Worm (Caenorhabditis elegans) whole organism, L2 larva: ENCODE measurements around the gene C53A3.1.
"Not testable (repeated sequence)": the region's sequence is repeated elsewhere in the genome, so short reads cannot be mapped to it uniquely, and the experiment has no call there.

Experiments used
- C34F6.9 ChIP-seq: fragments of 150-350 bp; optimal IDR thresholded peaks from 2 replicates; lab custom pipeline; 2014; ENCODE audit warnings: missing biosample characterization, missing genetic modification characterization
- F13H6.1 ChIP-seq: sonication (generic microtip); optimal IDR thresholded peaks from 2 replicates; lab custom pipeline; 2016; ENCODE audit warnings: missing genetic modification characterization, missing compliant biosample characterization
- alr-1 ChIP-seq: fragments of 150-350 bp; optimal IDR thresholded peaks from 2 replicates; lab custom pipeline; 2014; ENCODE audit warnings: missing biosample characterization, missing genetic modification characterization
- aly-2 ChIP-seq: fragments of 150-350 bp; optimal IDR thresholded peaks from 2 replicates; lab custom pipeline; 2014; ENCODE audit warnings: missing biosample characterization, missing genetic modification characterization
- ama-1 ChIP-seq: fragments of 150-350 bp; optimal IDR thresholded peaks from 2 replicates; lab custom pipeline; 2018; ENCODE audit warnings: inconsistent platforms
- ceh-16 ChIP-seq: fragments of 150-350 bp; optimal IDR thresholded peaks from 2 replicates; lab custom pipeline; 2014; ENCODE audit warnings: missing biosample characterization, missing genetic modification characterization
- ceh-82 ChIP-seq: fragments of 150-350 bp; optimal IDR thresholded peaks from 2 replicates; lab custom pipeline; 2014; ENCODE audit warnings: missing biosample characterization, missing genetic modification characterization
- crh-2 ChIP-seq: sonication (generic microtip); optimal IDR thresholded peaks from 2 replicates; lab custom pipeline; 2017; ENCODE audit warnings: missing biosample characterization, missing genetic modification characterization
- dmd-4 ChIP-seq: sonication (generic microtip); optimal IDR thresholded peaks from 2 replicates; lab custom pipeline; 2017; ENCODE audit warnings: missing biosample characterization, missing genetic modification characterization
- fos-1 ChIP-seq: fragments of 150-350 bp; optimal IDR thresholded peaks from 2 replicates; lab custom pipeline; 2014; ENCODE audit warnings: missing biosample characterization, missing genetic modification characterization
- gmeb-1 ChIP-seq: fragments of 150-350 bp; optimal IDR thresholded peaks from 2 replicates; lab custom pipeline; 2014; ENCODE audit warnings: missing biosample characterization, missing genetic modification characterization
- lin-11 ChIP-seq: fragments of 150-350 bp; sonication (generic microtip); optimal IDR thresholded peaks from 2 replicates; lab custom pipeline; 2014; ENCODE audit warnings: missing biosample characterization, missing genetic modification characterization, inconsistent platforms, mixed read lengths
- lin-13 ChIP-seq: fragments of 150-350 bp; optimal IDR thresholded peaks from 2 replicates; lab custom pipeline; 2014; ENCODE audit warnings: missing biosample characterization, missing genetic modification reagents, missing genetic modification characterization
- lin-39 ChIP-seq: fragments of 150-350 bp; optimal IDR thresholded peaks from 2 replicates; lab custom pipeline; 2014; ENCODE audit warnings: missing biosample characterization, missing genetic modification reagents, missing genetic modification characterization
- lsy-2 ChIP-seq, 2 experiments: fragments of 150-350 bp in 1 of 2; sonication (generic microtip) in 1 of 2; optimal IDR thresholded peaks; 2 replicates each; lab custom pipeline; 2014 to 2017; ENCODE audit warnings: missing biosample characterization in 2 of 2, missing genetic modification characterization in 2 of 2
- mab-5 ChIP-seq: fragments of 150-350 bp; optimal IDR thresholded peaks from 2 replicates; lab custom pipeline; 2014; ENCODE audit warnings: missing biosample characterization, missing genetic modification characterization
- nhr-10 ChIP-seq: sonication (generic microtip); optimal IDR thresholded peaks from 2 replicates; lab custom pipeline; 2017; ENCODE audit warnings: missing biosample characterization, missing genetic modification characterization
- nhr-129 ChIP-seq: fragments of 150-350 bp; optimal IDR thresholded peaks from 2 replicates; lab custom pipeline; 2014; ENCODE audit warnings: missing biosample characterization, missing genetic modification characterization
- nhr-21 ChIP-seq: fragments of 150-350 bp; optimal IDR thresholded peaks from 2 replicates; lab custom pipeline; 2014; ENCODE audit warnings: missing biosample characterization, missing genetic modification characterization
- nhr-237 ChIP-seq: fragments of 150-350 bp; optimal IDR thresholded peaks from 2 replicates; lab custom pipeline; 2014; ENCODE audit warnings: missing biosample characterization, missing genetic modification characterization
- nhr-25 ChIP-seq: fragments of 150-350 bp; sonication (generic microtip); optimal IDR thresholded peaks from 3 replicates; lab custom pipeline; 2014; ENCODE audit warnings: missing biosample characterization, missing genetic modification characterization
- sem-4 ChIP-seq: fragments of 150-350 bp; optimal IDR thresholded peaks from 2 replicates; lab custom pipeline; 2014; ENCODE audit warnings: missing biosample characterization, missing genetic modification reagents, missing genetic modification characterization
- sma-3 ChIP-seq: sonication (generic microtip); optimal IDR thresholded peaks from 2 replicates; lab custom pipeline; 2016; ENCODE audit warnings: missing genetic modification reagents, missing genetic modification characterization, missing compliant biosample characterization
- sma-9 ChIP-seq, 2 experiments: fragments of 150-350 bp in 1 of 2; sonication (generic microtip) in 1 of 2; optimal IDR thresholded peaks; 2 replicates each; lab custom pipeline; 2014 to 2016; ENCODE audit warnings: missing genetic modification characterization in 2 of 2, mild to moderate bottlenecking in 1 of 2, missing biosample characterization in 1 of 2, missing compliant biosample characterization in 1 of 2, missing genetic modification reagents in 1 of 2, moderate library complexity in 1 of 2
- unc-39 ChIP-seq: fragments of 150-350 bp; optimal IDR thresholded peaks from 2 replicates; lab custom pipeline; 2014; ENCODE audit warnings: missing biosample characterization, missing genetic modification characterization
- unc-55 ChIP-seq: fragments of 150-350 bp; sonication (generic microtip); optimal IDR thresholded peaks from 3 replicates; lab custom pipeline; 2014; ENCODE audit warnings: missing biosample characterization, missing genetic modification reagents, missing genetic modification characterization
- ztf-1 ChIP-seq: fragments of 200-800 bp; sonication (Bioruptor generic); conservative IDR thresholded peaks from 2 replicates; pipeline ENCODE4 v1.3.6; 2022; ENCODE audit warnings: missing genetic modification characterization, missing compliant biosample characterization
- ztf-11 ChIP-seq: sonication (generic microtip); optimal IDR thresholded peaks from 2 replicates; lab custom pipeline; 2017; ENCODE audit warnings: missing biosample characterization, missing genetic modification characterization

Gene C53A3.1

ce11 chrV:5780713-5781360, 20.8 kb upstream of the C53A3.1 start, which contains the start of gene F44E7.5 (continued):
- TF ChIP-seq unc-39 (no peak), ztf-11 (tag; lab: Kevin White, UChicago) (no peak), sem-4 (tag; lab: Kevin White, UChicago) (no peak), nhr-21 (tag; lab: Kevin White, UChicago) (peak; percentile 57)

- TF ChIP-seq nhr-129 = peak; percentile 98
- peak; percentile 43 for TF ChIP-seq sma-9 (GFP tag; optimal IDR thresholded peaks at IDR 0.05; lab: Kevin White, UChicago)
- TF ChIP-seq sma-9 (tag; optimal IDR thresholded peaks at IDR 0.05; lab: Kevin White, UChicago) = no peak
- TF ChIP-seq F13H6.1 (tag; lab: Kevin White, UChicago) = peak; percentile 34
- TF ChIP-seq nhr-237 (tag; lab: Kevin White, UChicago) = no peak
- peak; percentile 44 for TF ChIP-seq C34F6.9 (tag; lab: Kevin White, UChicago)
- TF ChIP-seq unc-55 (GFP tag; lab: Kevin White, UChicago) = peak; percentile 29
- peak in 1 of 2 experiments; percentile 43 for TF ChIP-seq lsy-2 (tag; optimal IDR thresholded peaks at IDR 0.05; lab: Kevin White, UChicago)
- no peak for TF ChIP-seq mab-5 (tag; lab: Kevin White, UChicago)
- TF ChIP-seq sma-3 (GFP tag; lab: Kevin White, UChicago) = no peak
- TF ChIP-seq aly-2 (tag; lab: Kevin White, UChicago) = no peak
- peak; percentile 44 for TF ChIP-seq fos-1 (tag; lab: Kevin White, UChicago)
Observed at ce11 chrV:5779984-5780383, 20.0 kb upstream of the C53A3.1 start.

- TF ChIP-seq sma-9 (GFP tag; optimal IDR thresholded peaks at IDR 0.05; lab: Kevin White, UChicago) (peak; percentile 11), unc-55 (GFP tag; lab: Kevin White, UChicago) (peak; percentile 64), nhr-25 (peak; percentile 2), lin-13 (GFP tag; lab: Kevin White, UChicago) (peak; percentile 50), gmeb-1 (tag; lab: Kevin White, UChicago) (peak; percentile 3), sma-3 (GFP tag; lab: Kevin White, UChicago) (peak; percentile 19), C34F6.9 (tag; lab: Kevin White, UChicago) (peak; percentile 59), crh-2 (tag; lab: Kevin White, UChicago) (peak; percentile 32), F13H6.1 (tag; lab: Kevin White, UChicago) (peak; percentile 53), nhr-129 (peak; percentile 52), lsy-2 (tag; optimal IDR thresholded peaks at IDR 0.05; lab: Kevin White, UChicago) (peak in 1 of 2 experiments; percentile 59)
- not testable (repeated sequence) for TF ChIP-seq sma-9 (tag; optimal IDR thresholded peaks at IDR 0.05; lab: Kevin White, UChicago)
Observed at ce11 chrV:5776941-5777340, 16.9 kb upstream of the C53A3.1 start, which contains the start of gene F44E7.4. Gene F44E7.4 (minus strand): TSS chrV:5776953.

- TF ChIP-seq unc-39 (no peak), lin-13 (GFP tag; lab: Kevin White, UChicago) (no peak), nhr-10 (tag; lab: Kevin White, UChicago) (no peak), ceh-16 (tag; lab: Kevin White, UChicago) (no peak), aly-2 (tag; lab: Kevin White, UChicago) (no peak), dmd-4 (no peak), F13H6.1 (tag; lab: Kevin White, UChicago) (no peak), ceh-82 (tag; lab: Kevin White, UChicago) (no peak)
Observed at ce11 chrV:5774137-5774536, 14.1 kb upstream of the C53A3.1 start.

ce11 chrV:5772503-5772902, 12.5 kb upstream of the C53A3.1 start:
- TF ChIP-seq fos-1 (tag; lab: Kevin White, UChicago) (no peak), F13H6.1 (tag; lab: Kevin White, UChicago) (no peak), lin-39 (tag; lab: Kevin White, UChicago) (no peak), sma-3 (GFP tag; lab: Kevin White, UChicago) (no peak), alr-1 (no peak), lin-11 (tag; lab: Kevin White, UChicago) (no peak)
- TF ChIP-seq, all 48 proteins: peak for 0

- no peak for TF ChIP-seq ceh-82 (tag; lab: Kevin White, UChicago)
- TF ChIP-seq ama-1 (lab: Kevin White, UChicago) = peak; percentile 53
- no peak for TF ChIP-seq ztf-1 (GFP tag; lab: Robert Waterston, UW)
Observed at ce11 chrV:5771627-5772026, 11.6 kb upstream of the C53A3.1 start, which contains the start of gene F44E7.3. Gene F44E7.3 (plus strand): TSS chrV:5771945.
